Worm (Caenorhabditis elegans): ENCODE measurements around the gene grl-7.

The grl-7 gene

DNA sequence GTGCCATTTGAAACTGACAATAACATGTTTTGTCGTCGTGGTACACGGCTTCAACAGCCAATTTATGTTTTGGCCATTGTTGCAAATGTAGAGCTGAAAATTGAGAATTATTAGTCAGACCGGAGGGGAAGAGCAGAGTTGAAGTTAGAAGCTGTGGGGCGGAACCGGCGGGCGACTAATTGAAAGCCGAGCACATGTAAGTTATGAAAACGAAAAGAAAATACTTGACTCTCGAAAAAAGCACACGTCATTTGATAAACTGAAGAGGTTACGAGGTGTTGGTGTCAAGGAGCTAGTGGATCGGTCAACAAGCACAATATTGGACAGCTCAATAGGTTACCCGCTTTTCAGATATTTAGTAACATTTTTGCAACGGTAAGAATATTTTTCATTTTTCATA is 19.3 kb upstream of the grl-7 start, which contains the start of gene dop-5:
dop-5 (minus strand) TSS at position 101 of the 400 bp plus-strand sequence.
- TF ChIP-seq dao-5 (tag; optimal IDR thresholded peaks at IDR 0.05) (no peak), W03F9.2 (tag; optimal IDR thresholded peaks at IDR 0.05) (no peak), him-1 (tag; optimal IDR thresholded peaks at IDR 0.05) (no peak)

DNA sequence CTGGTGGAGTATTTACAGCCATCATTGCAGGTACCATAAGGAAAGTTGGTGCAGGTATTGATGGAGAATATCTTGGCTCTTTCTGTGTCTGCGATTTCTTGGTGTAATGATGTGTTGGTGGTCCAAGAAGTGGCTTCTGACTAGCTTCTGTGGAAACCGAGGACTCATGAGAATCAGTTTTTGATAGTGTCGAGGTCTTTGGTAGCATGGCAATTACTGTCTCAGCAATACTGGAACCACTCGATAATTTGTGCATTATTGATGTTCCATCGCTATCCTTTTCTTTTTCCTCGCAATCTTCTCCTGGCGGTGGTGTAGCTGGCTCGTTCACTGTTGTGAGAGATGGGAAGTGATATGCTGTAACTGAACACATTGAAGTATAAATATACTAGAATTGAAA is 16.8 kb upstream of the grl-7 start:
- no peak for TF ChIP-seq him-1 (tag; optimal IDR thresholded peaks at IDR 0.05)
- TF ChIP-seq W03F9.2 (tag; optimal IDR thresholded peaks at IDR 0.05) = no peak
- no peak for TF ChIP-seq dao-5 (tag; optimal IDR thresholded peaks at IDR 0.05)

DNA sequence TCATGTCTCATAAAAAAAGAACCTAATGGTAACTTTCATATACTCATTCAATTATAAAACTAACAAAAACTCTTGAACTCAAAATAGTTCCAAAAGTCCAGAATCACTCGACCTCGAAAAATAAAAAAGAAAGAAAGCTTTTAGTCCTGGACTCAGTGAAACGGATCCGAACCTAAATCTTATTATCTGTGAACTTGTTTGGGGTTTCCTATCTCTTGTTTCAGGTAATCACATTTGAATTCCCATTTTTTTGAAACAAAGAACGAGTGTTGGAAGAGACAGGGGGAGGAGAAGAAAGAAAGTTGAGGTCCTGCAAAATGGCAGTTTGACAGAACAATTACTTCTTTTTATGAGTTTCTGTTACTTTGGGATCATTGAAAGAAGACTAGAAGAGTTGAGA is 7.5 kb upstream of the grl-7 start:
- no peak for TF ChIP-seq him-1 (tag; optimal IDR thresholded peaks at IDR 0.05)
- no peak for TF ChIP-seq dao-5 (tag; optimal IDR thresholded peaks at IDR 0.05)
- TF ChIP-seq W03F9.2 (tag; optimal IDR thresholded peaks at IDR 0.05) = no peak

- no peak for TF ChIP-seq W03F9.2 (tag; optimal IDR thresholded peaks at IDR 0.05)
- no peak for TF ChIP-seq dao-5 (tag; optimal IDR thresholded peaks at IDR 0.05)
- no peak for TF ChIP-seq him-1 (tag; optimal IDR thresholded peaks at IDR 0.05)
Observed at ce11 chrV:11352893-11353292, 6.1 kb upstream of the grl-7 start, which contains the start of gene npr-25. Gene npr-25, minus strand, starts transcription at chrV:11352993.

DNA sequence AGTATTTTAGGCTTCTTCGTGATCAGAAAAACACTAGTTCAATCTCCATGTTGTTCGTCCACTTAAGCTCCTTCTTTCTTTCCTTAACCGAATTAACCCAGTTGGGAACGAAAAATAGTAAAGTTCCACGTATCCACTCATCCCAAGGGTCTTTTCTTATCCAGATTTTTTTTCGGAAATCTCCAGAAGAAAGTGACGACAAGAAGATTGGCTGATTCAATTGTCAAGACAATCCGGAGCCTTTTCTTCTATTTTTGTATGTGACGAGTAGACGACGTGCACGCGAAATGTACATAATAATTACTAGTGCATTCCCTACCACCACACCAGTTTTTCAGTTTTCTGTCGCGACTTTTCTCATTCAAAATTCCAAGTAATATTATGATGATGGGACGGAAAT is 4.5 kb upstream of the grl-7 start:
- TF ChIP-seq dao-5 (tag; optimal IDR thresholded peaks at IDR 0.05) (no peak), W03F9.2 (tag; optimal IDR thresholded peaks at IDR 0.05) (no peak), him-1 (tag; optimal IDR thresholded peaks at IDR 0.05) (no peak)

ce11 chrV:11344816-11345336 is 1.9 kb downstream of the grl-7 start:
- TF ChIP-seq dao-5 (tag; optimal IDR thresholded peaks at IDR 0.05) (no peak), him-1 (tag; optimal IDR thresholded peaks at IDR 0.05) (no peak), W03F9.2 (tag; optimal IDR thresholded peaks at IDR 0.05) (no peak)

DNA sequence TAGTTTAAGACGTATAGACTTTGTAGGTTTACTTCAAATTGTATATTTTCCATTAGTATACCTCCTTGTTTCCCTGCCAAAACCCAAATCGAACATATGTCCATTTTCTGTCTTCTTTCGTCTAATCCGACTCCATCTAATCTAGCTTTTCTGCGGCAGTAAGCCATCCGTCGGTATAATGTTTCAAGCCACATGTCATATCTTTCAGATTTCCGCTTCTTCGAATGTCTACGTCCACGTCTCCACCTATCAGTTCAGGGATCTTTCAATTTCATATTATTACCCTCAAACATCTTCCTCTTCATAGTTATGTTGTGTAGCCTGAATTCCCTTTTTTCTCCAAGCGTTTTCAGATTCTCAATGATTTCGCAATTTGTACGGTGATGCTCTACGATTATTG is 2.7 kb downstream of the grl-7 start:
- TF ChIP-seq him-1 (tag; optimal IDR thresholded peaks at IDR 0.05) = no peak
- no peak for TF ChIP-seq dao-5 (tag; optimal IDR thresholded peaks at IDR 0.05)
- TF ChIP-seq W03F9.2 (tag; optimal IDR thresholded peaks at IDR 0.05) = no peak

- TF ChIP-seq him-1 (tag; optimal IDR thresholded peaks at IDR 0.05) = no peak
- no peak for TF ChIP-seq W03F9.2 (tag; optimal IDR thresholded peaks at IDR 0.05)
- TF ChIP-seq dao-5 (tag; optimal IDR thresholded peaks at IDR 0.05) = no peak
Observed at ce11 chrV:11341913-11342312, 4.9 kb downstream of the grl-7 start, which contains the start of gene T02E9.5. Gene T02E9.5, plus strand, starts transcription at chrV:11342233.

DNA sequence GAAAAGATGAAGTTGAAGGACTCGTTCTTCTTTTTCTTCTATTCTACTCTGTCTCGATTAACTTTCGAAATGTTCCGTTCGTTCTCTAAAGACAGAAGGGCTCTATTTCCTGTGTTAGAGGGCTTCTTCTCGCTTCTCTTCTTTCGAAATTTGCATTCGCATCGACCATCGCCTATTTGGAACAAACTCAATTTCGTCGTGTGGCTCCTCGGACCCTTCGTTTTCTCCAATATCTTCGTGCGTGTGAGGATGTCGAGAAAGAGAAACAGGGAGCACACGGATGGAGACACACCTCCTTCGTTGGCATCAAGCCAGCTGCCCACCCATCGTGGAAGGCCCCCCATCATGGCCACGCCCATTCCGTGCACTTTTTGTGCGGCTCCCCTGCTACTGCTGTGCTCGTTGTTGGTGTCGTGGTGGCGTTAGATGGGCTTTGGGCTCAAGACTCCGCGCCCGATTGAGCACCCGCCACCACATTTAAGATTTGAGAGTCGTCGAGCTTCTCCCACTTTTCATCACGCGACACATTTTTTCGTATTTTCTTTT is 5.6 kb downstream of the grl-7 start:
- TF ChIP-seq W03F9.2 (tag; optimal IDR thresholded peaks at IDR 0.05) = no peak

DNA sequence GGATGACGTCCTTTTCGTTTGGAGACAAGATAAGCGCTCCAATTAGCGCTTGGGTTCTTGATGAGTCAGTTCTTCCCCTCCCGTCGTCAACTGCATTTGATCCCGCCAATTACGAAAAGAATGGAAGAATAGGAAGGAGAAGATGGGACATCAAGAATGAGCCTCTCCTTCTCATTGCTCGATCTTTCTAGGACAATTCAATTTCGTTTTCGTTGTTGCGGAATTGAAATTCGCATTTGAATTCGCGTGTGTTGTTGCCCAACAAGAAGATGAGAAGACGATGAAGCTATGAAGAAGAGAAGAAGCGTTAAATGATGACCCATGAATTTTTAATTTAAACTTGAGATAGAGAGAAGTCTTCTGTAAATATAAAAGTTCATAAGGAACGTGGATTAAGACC is 9.9 kb downstream of the grl-7 start:
- TF ChIP-seq him-1 (tag; optimal IDR thresholded peaks at IDR 0.05) = no peak
- TF ChIP-seq W03F9.2 (tag; optimal IDR thresholded peaks at IDR 0.05) = no peak
- no peak for TF ChIP-seq dao-5 (tag; optimal IDR thresholded peaks at IDR 0.05)

ce11 chrV:11335757-11336418 is 10.9 kb downstream of the grl-7 start:
- no peak for TF ChIP-seq W03F9.2 (tag; optimal IDR thresholded peaks at IDR 0.05)
- TF ChIP-seq him-1 (tag; optimal IDR thresholded peaks at IDR 0.05) = no peak
- no peak for TF ChIP-seq dao-5 (tag; optimal IDR thresholded peaks at IDR 0.05)

DNA sequence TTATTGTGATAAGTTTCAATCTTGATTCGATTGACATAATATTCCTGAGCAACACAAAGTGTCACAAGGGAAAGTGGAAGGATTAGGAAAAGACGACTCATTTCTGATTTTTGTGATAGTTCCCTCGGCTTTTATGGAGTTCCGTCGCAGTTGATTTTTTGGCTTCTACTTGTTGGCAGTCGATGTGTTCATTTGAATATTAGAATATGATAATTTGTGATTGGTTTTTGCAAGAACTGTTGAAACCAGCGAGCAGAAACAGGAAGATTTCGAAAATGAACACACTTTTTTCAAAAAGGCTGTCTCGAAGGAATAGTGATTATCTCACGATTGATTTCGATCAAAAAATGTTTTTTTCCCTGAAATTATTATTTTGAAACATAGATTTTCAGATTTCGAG is 12.6 kb downstream of the grl-7 start, which contains the start of gene T02E9.6:
T02E9.6 (minus strand) TSS at position 101 of the 400 bp plus-strand sequence.
- TF ChIP-seq dao-5 (tag; optimal IDR thresholded peaks at IDR 0.05) (no peak), him-1 (tag; optimal IDR thresholded peaks at IDR 0.05) (no peak), W03F9.2 (tag; optimal IDR thresholded peaks at IDR 0.05) (no peak)

ce11 chrV:11329100-11329499 is 17.7 kb downstream of the grl-7 start, which contains the start of gene F47G9.6:
Gene F47G9.6, plus strand, starts transcription at chrV:11329400.
- TF ChIP-seq W03F9.2 (tag; optimal IDR thresholded peaks at IDR 0.05) = no peak
- no peak for TF ChIP-seq dao-5 (tag; optimal IDR thresholded peaks at IDR 0.05)
- TF ChIP-seq him-1 (tag; optimal IDR thresholded peaks at IDR 0.05) = no peak

DNA sequence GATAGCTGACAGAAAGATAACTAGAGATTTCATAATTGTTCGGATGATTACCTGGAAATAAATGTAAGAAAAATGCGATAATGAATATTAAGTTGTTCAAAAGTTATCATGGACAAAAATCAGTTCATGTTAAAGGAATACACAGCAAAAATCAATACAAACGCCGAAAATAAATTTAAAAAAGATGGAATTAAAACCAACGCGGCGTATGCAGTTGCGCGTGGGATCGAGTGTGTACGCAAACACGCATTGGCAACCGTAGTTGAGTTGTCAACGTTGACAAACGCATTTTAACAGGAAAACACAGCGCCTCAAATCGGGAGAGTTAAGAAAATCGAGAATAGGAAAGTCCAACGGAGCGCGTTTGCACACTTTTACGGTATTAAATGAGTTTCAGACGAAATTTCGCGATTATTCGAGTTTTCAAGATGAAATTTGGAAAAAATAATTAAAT is 19.9 kb downstream of the grl-7 start, which contains the start of gene tmed-10:
tmed-10 (minus strand) TSS at position 51 of the 454 bp plus-strand sequence.
- TF ChIP-seq dao-5 (tag; optimal IDR thresholded peaks at IDR 0.05) (no peak), W03F9.2 (tag; optimal IDR thresholded peaks at IDR 0.05) (peak; percentile 77), him-1 (tag; optimal IDR thresholded peaks at IDR 0.05) (no peak)

Measured in whole organism, L4/young adult.